Worm (Caenorhabditis elegans) whole organism, early embryonic: ENCODE measurements around the gene inf-1.

Source experiments
- ama-1 ChIP-seq: fragments of 150-350 bp; optimal IDR thresholded peaks from 2 replicates; lab custom pipeline; 2014
- hmbx-1 ChIP-seq: sonication (generic microtip); optimal IDR thresholded peaks from 2 replicates; lab custom pipeline; 2016; ENCODE audit warnings: mild to moderate bottlenecking, missing genetic modification characterization, missing compliant biosample characterization
- hnd-1 ChIP-seq: sonication (generic microtip); optimal IDR thresholded peaks from 2 replicates; lab custom pipeline; 2016; ENCODE audit warnings: missing genetic modification characterization, missing compliant biosample characterization
- tbx-11 ChIP-seq: fragments of 200-800 bp; sonication (Bioruptor generic); IDR thresholded peaks from 2 replicates; pipeline ENCODE4 v1.3.6; 2022; ENCODE audit warnings: missing genetic modification characterization, missing compliant biosample characterization

DNA sequence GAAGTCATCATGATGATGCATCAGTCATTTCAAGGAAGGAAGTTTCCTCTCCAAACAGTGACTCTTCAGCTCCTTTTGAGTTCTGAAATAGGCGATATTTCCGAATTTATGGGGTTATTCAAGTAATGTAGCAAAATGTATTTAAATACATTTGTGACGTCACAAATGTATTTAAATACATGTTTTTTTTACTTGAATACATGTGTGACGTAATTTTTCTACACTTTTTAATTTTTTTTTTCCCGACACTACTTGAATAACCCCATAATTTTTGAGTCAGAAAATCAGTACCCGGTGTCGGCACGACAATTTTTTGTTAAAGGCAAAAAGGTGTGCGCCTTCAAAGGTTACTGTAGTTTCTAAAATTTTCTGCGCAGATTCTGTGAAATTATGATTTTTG is 45.0 kb downstream of the inf-1 start:
- TF ChIP-seq hmbx-1 (tag; lab: Kevin White, UChicago) (no peak), ama-1 (no peak), hnd-1 (tag; lab: Kevin White, UChicago) (no peak), tbx-11 (GFP tag; lab: Robert Waterston, UW) (no peak)
